Worm (Caenorhabditis elegans) whole organism, young adult: ENCODE results near the gene mec-4.

ENCODE experiments used
- B0261.1 ChIP-seq: sonication (generic microtip); optimal IDR thresholded peaks from 2 replicates; lab custom pipeline; 2016; ENCODE audit warnings: mild to moderate bottlenecking, missing genetic modification characterization, moderate library complexity, missing compliant biosample characterization
- C17E4.6 ChIP-seq: fragments of 200-800 bp; sonication (Bioruptor generic); IDR thresholded peaks from 2 replicates; pipeline ENCODE4 v1.3.6; 2022; ENCODE audit warnings: missing genetic modification reagents, missing genetic modification characterization, missing compliant biosample characterization
- F10E7.11 ChIP-seq: sonication (generic microtip); optimal IDR thresholded peaks from 2 replicates; lab custom pipeline; 2017; ENCODE audit warnings: mild to moderate bottlenecking, missing genetic modification characterization, moderate library complexity, missing compliant biosample characterization
- F23B12.7 ChIP-seq: sonication (generic microtip); optimal IDR thresholded peaks from 2 replicates; lab custom pipeline; 2017; ENCODE audit warnings: missing genetic modification characterization, mild to moderate bottlenecking, missing compliant biosample characterization, antibody characterized with exemption, moderate library complexity; ENCODE audit not compliant: insufficient read depth
- F33H1.4 ChIP-seq: fragments of 200-800 bp; sonication (Bioruptor generic); IDR thresholded peaks from 2 replicates; pipeline ENCODE4 v1.3.6; 2022; ENCODE audit warnings: missing genetic modification reagents, missing genetic modification characterization, missing compliant biosample characterization
- F37B4.10 ChIP-seq: fragments of 200-800 bp; sonication (Bioruptor generic); IDR thresholded peaks from 2 replicates; pipeline ENCODE4 v1.3.6; 2022; ENCODE audit warnings: missing genetic modification characterization, missing compliant biosample characterization
- F52B5.7 ChIP-seq: sonication (generic microtip); optimal IDR thresholded peaks from 2 replicates; lab custom pipeline; 2016; ENCODE audit warnings: mild to moderate bottlenecking, missing genetic modification characterization, missing compliant biosample characterization
- T07F8.4 ChIP-seq: sonication (generic microtip); optimal IDR thresholded peaks from 2 replicates; lab custom pipeline; 2016; ENCODE audit warnings: mild to moderate bottlenecking, missing genetic modification characterization, moderate library complexity, missing compliant biosample characterization
- Y53G8AR.9 ChIP-seq: fragments of 200-800 bp; sonication (Bioruptor generic); conservative IDR thresholded peaks from 2 replicates; pipeline ENCODE4 v1.3.6; 2022; ENCODE audit warnings: missing genetic modification reagents, missing genetic modification characterization, missing compliant biosample characterization
- Y67H2A.10 ChIP-seq: fragments of 200-800 bp; sonication (Bioruptor generic); conservative IDR thresholded peaks from 2 replicates; pipeline ENCODE4 v1.3.6; 2022; ENCODE audit warnings: missing genetic modification reagents, missing genetic modification characterization, missing compliant biosample characterization
- Y95B8A.8 ChIP-seq: fragments of 200-800 bp; sonication (Bioruptor generic); IDR thresholded peaks from 2 replicates; pipeline ENCODE4 v1.3.6; 2022; ENCODE audit warnings: missing genetic modification reagents, missing genetic modification characterization, missing compliant biosample characterization
- aptf-3 ChIP-seq: fragments of 200-800 bp; sonication (Bioruptor generic); IDR thresholded peaks from 2 replicates; pipeline ENCODE4 v1.3.6; 2022; ENCODE audit warnings: missing genetic modification characterization, missing compliant biosample characterization
- athp-1 ChIP-seq: sonication (generic microtip); optimal IDR thresholded peaks from 2 replicates; lab custom pipeline; 2017; ENCODE audit warnings: mild to moderate bottlenecking, missing genetic modification characterization, missing compliant biosample characterization
- attf-3 ChIP-seq: fragments of 200-800 bp; sonication (Bioruptor generic); conservative IDR thresholded peaks from 2 replicates; pipeline ENCODE4 v1.3.6; 2022; ENCODE audit warnings: missing genetic modification reagents, missing genetic modification characterization, missing compliant biosample characterization
- attf-5 ChIP-seq: fragments of 200-800 bp; sonication (Bioruptor generic); optimal IDR thresholded peaks from 2 replicates; lab custom pipeline; 2018; ENCODE audit warnings: mild to moderate bottlenecking, missing genetic modification characterization, missing compliant biosample characterization
- attf-6 ChIP-seq: fragments of 200-800 bp; sonication (Bioruptor generic); IDR thresholded peaks from 2 replicates; pipeline ENCODE4 v1.3.6; 2022; ENCODE audit warnings: missing genetic modification reagents, missing genetic modification characterization, missing compliant biosample characterization
- bed-1 ChIP-seq: fragments of 200-800 bp; sonication (Bioruptor generic); IDR thresholded peaks from 2 replicates; pipeline ENCODE4 v1.3.6; 2022; ENCODE audit warnings: missing genetic modification reagents, missing genetic modification characterization, missing compliant biosample characterization
- cebp-2 ChIP-seq: fragments of 200-800 bp; sonication (Bioruptor generic); IDR thresholded peaks from 2 replicates; pipeline ENCODE4 v1.3.6; 2022; ENCODE audit warnings: missing genetic modification characterization, missing compliant biosample characterization
- ceh-27 ChIP-seq: fragments of 200-800 bp; sonication (Bioruptor generic); optimal IDR thresholded peaks from 2 replicates; lab custom pipeline; 2018; ENCODE audit warnings: mild to moderate bottlenecking, missing genetic modification characterization, moderate library complexity, missing compliant biosample characterization
- ceh-40 ChIP-seq: fragments of 200-800 bp; sonication (Bioruptor generic); IDR thresholded peaks from 2 replicates; pipeline ENCODE4 v1.3.6; 2022; ENCODE audit warnings: missing genetic modification characterization, missing compliant biosample characterization
- chd-7 ChIP-seq: sonication (generic microtip); optimal IDR thresholded peaks from 2 replicates; lab custom pipeline; 2016; ENCODE audit warnings: mild to moderate bottlenecking, missing genetic modification characterization, moderate library complexity, missing compliant biosample characterization
- dpff-1 ChIP-seq: sonication (generic microtip); optimal IDR thresholded peaks from 2 replicates; lab custom pipeline; 2017; ENCODE audit warnings: mild to moderate bottlenecking, missing genetic modification characterization, missing compliant biosample characterization
- egl-18 ChIP-seq: fragments of 200-800 bp; sonication (Bioruptor generic); IDR thresholded peaks from 2 replicates; pipeline ENCODE4 v1.3.6; 2022; ENCODE audit warnings: missing genetic modification reagents, missing genetic modification characterization, missing compliant biosample characterization
- ekl-4 ChIP-seq: fragments of 200-800 bp; sonication (Bioruptor generic); IDR thresholded peaks from 2 replicates; pipeline ENCODE4 v1.3.6; 2022; ENCODE audit warnings: missing genetic modification reagents, missing genetic modification characterization, missing compliant biosample characterization
- hmg-20 ChIP-seq: fragments of 200-800 bp; sonication (Bioruptor generic); IDR thresholded peaks from 2 replicates; pipeline ENCODE4 v1.3.6; 2022; ENCODE audit warnings: missing genetic modification reagents, missing genetic modification characterization, missing compliant biosample characterization
- lag-1 ChIP-seq: fragments of 200-800 bp; sonication (Bioruptor generic); IDR thresholded peaks from 2 replicates; pipeline ENCODE4 v1.3.6; 2022; ENCODE audit warnings: missing genetic modification reagents, missing genetic modification characterization, missing compliant biosample characterization
- let-526 ChIP-seq: fragments of 200-800 bp; sonication (Bioruptor generic); IDR thresholded peaks from 2 replicates; pipeline ENCODE4 v1.3.6; 2022; ENCODE audit warnings: missing genetic modification reagents, missing genetic modification characterization, missing compliant biosample characterization
- let-607 ChIP-seq, 2 experiments: fragments of 200-800 bp in 1 of 2; sonication (Bioruptor generic) in 1 of 2; sonication (generic microtip) in 1 of 2; optimal IDR thresholded peaks; 2 replicates each; lab custom pipeline; 2016 to 2018; ENCODE audit warnings: mild to moderate bottlenecking in 2 of 2, missing compliant biosample characterization in 2 of 2, missing genetic modification characterization in 2 of 2, moderate library complexity in 2 of 2, missing genotype in 1 of 2
- lin-26 ChIP-seq: fragments of 200-800 bp; sonication (Bioruptor generic); IDR thresholded peaks from 2 replicates; pipeline ENCODE4 v1.3.6; 2022; ENCODE audit warnings: missing genetic modification reagents, missing genetic modification characterization, missing compliant biosample characterization
- lin-35 ChIP-seq, 3 experiments: fragments of 150-350 bp in 2 of 3; sonication (generic microtip) in 1 of 3; optimal IDR thresholded peaks; 2 replicates each; lab custom pipeline; 2014 to 2018; ENCODE audit warnings: missing biosample characterization in 3 of 3, missing genetic modification characterization in 3 of 3, missing genetic modification reagents in 3 of 3
- lir-1 ChIP-seq: fragments of 200-800 bp; sonication (Bioruptor generic); conservative IDR thresholded peaks from 2 replicates; pipeline ENCODE4 v1.3.6; 2022; ENCODE audit warnings: missing genetic modification reagents, missing genetic modification characterization, missing compliant biosample characterization
- lsl-1 ChIP-seq: fragments of 200-800 bp; sonication (Bioruptor generic); optimal IDR thresholded peaks from 2 replicates; lab custom pipeline; 2018; ENCODE audit warnings: mild to moderate bottlenecking, missing genetic modification characterization, moderate library complexity, missing compliant biosample characterization
- lsy-27 ChIP-seq: sonication (generic microtip); optimal IDR thresholded peaks from 2 replicates; lab custom pipeline; 2017; ENCODE audit warnings: missing genetic modification characterization, mild to moderate bottlenecking, missing compliant biosample characterization, antibody characterized with exemption, missing genotype, borderline replicate concordance; ENCODE audit not compliant: insufficient read depth
- nhr-179 ChIP-seq: sonication (generic microtip); optimal IDR thresholded peaks from 2 replicates; lab custom pipeline; 2016; ENCODE audit warnings: mild to moderate bottlenecking, missing genetic modification characterization, missing compliant biosample characterization
- nhr-80 ChIP-seq: sonication (generic microtip); optimal IDR thresholded peaks from 2 replicates; lab custom pipeline; 2016; ENCODE audit warnings: missing genetic modification characterization, missing compliant biosample characterization
- repo-1 ChIP-seq: sonication (generic microtip); optimal IDR thresholded peaks from 2 replicates; lab custom pipeline; 2017; ENCODE audit warnings: mild to moderate bottlenecking, missing genetic modification characterization, missing compliant biosample characterization
- sea-2 ChIP-seq: fragments of 200-800 bp; sonication (Bioruptor generic); IDR thresholded peaks from 2 replicates; pipeline ENCODE4 v1.3.6; 2022; ENCODE audit warnings: missing genetic modification characterization, missing compliant biosample characterization
- snpc-3.4 ChIP-seq: sonication (generic microtip); optimal IDR thresholded peaks from 2 replicates; lab custom pipeline; 2017; ENCODE audit warnings: missing genetic modification characterization, mild to moderate bottlenecking, missing compliant biosample characterization, antibody characterized with exemption, moderate library complexity, missing genotype, missing genetic modification reagents
- somi-1 ChIP-seq: fragments of 200-800 bp; sonication (Bioruptor generic); optimal IDR thresholded peaks from 2 replicates; lab custom pipeline; 2018; ENCODE audit warnings: mild to moderate bottlenecking, missing genetic modification characterization, missing compliant biosample characterization
- unc-130 ChIP-seq: sonication (generic microtip); optimal IDR thresholded peaks from 2 replicates; lab custom pipeline; 2016; ENCODE audit warnings: missing genetic modification reagents, missing genetic modification characterization, missing compliant biosample characterization
- unc-62 ChIP-seq: fragments of 150-350 bp; optimal IDR thresholded peaks from 2 replicates; lab custom pipeline; 2014; ENCODE audit warnings: missing biosample characterization, missing genetic modification reagents, missing genetic modification characterization
- ztf-22 ChIP-seq: fragments of 200-800 bp; sonication (Bioruptor generic); optimal IDR thresholded peaks from 2 replicates; lab custom pipeline; 2018; ENCODE audit warnings: mild to moderate bottlenecking, missing genetic modification characterization, moderate library complexity, missing compliant biosample characterization

Gene mec-4

DNA sequence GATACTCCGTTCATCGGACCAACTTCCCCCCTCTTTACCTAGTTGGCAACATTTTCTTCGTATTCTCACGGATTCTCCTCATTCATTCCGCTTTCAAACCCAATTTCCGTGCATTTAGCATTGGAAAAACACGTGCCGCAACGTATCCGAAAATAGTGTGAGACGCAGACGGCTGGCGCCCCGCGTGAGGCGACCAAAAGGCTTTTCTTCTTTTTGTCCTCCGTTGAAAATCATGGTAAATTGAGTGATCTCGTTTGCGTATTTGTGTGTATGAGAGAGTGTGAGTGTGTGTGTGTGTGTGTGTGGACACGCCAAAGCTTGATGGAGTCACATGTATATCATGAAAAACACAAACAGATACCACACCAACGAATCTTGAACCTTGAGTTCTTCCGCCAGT, 10.1 kb downstream of the mec-4 start (continued):
- TF ChIP-seq ceh-27 (GFP tag; lab: Kevin White, UChicago) = peak; percentile 86
- peak; percentile 15; the same call in 1 of the 2 replicates for TF ChIP-seq Y67H2A.10
- TF ChIP-seq ztf-22 (GFP tag; lab: Kevin White, UChicago) = peak; percentile 56
- no peak for TF ChIP-seq lsy-27 (tag; lab: Kevin White, UChicago)
- no peak for TF ChIP-seq unc-130 (GFP tag; lab: Kevin White, UChicago)
- TF ChIP-seq athp-1 (tag; lab: Kevin White, UChicago) = no peak
- no peak for TF ChIP-seq hmg-20 (GFP tag; lab: Robert Waterston, UW)
- no peak for TF ChIP-seq F33H1.4 (GFP tag; lab: Robert Waterston, UW)
- no peak for TF ChIP-seq egl-18 (GFP tag; lab: Robert Waterston, UW)
- no peak for TF ChIP-seq T07F8.4 (tag; lab: Kevin White, UChicago)
- peak; percentile 82 for TF ChIP-seq nhr-80 (tag; lab: Kevin White, UChicago)
- no peak for TF ChIP-seq lsl-1 (GFP tag; lab: Kevin White, UChicago)
- TF ChIP-seq F52B5.7 (tag; lab: Kevin White, UChicago) = peak; percentile 57
- no peak for TF ChIP-seq aptf-3
- TF ChIP-seq ekl-4 (GFP tag; lab: Robert Waterston, UW) = peak; percentile 69
- TF ChIP-seq attf-6 (GFP tag; lab: Robert Waterston, UW) = no peak
- TF ChIP-seq nhr-179 (tag; lab: Kevin White, UChicago) = no peak
- TF ChIP-seq somi-1 (GFP tag; lab: Kevin White, UChicago) = peak; percentile 96
- TF ChIP-seq Y53G8AR.9 (GFP tag; lab: Robert Waterston, UW) = peak; percentile 62; the same call in 1 of the 2 replicates
- TF ChIP-seq attf-3 (GFP tag; lab: Robert Waterston, UW) = peak; percentile 52; the same call in 1 of the 2 replicates
- TF ChIP-seq unc-62 (GFP tag; lab: Kevin White, UChicago) = no peak
- peak; percentile 93 for TF ChIP-seq attf-5 (GFP tag; lab: Kevin White, UChicago)
- no peak for TF ChIP-seq F23B12.7 (tag; lab: Kevin White, UChicago)
- peak; percentile 85 for TF ChIP-seq chd-7 (tag; lab: Kevin White, UChicago)
- no peak for TF ChIP-seq sea-2 (GFP tag; lab: Robert Waterston, UW)
- TF ChIP-seq bed-1 = no peak
- TF ChIP-seq lag-1 (GFP tag; lab: Robert Waterston, UW) = no peak
- TF ChIP-seq cebp-2 (GFP tag; lab: Robert Waterston, UW) = no peak
- no peak for TF ChIP-seq dpff-1 (tag; lab: Kevin White, UChicago)
- peak; percentile 74; the same call in 1 of the 2 replicates for TF ChIP-seq let-526 (GFP tag; lab: Robert Waterston, UW)
- TF ChIP-seq let-607 (tag; optimal IDR thresholded peaks at IDR 0.05; lab: Kevin White, UChicago) = peak in 1 of 2 experiments; percentile 52
- TF ChIP-seq C17E4.6 (GFP tag; lab: Robert Waterston, UW) = no peak
- peak in 1 of 3 experiments; percentile 56 for TF ChIP-seq lin-35 (GFP tag; optimal IDR thresholded peaks at IDR 0.05; lab: Kevin White, UChicago)
- TF ChIP-seq lin-26 (GFP tag; lab: Robert Waterston, UW) = peak; percentile 65; the same call in 1 of the 2 replicates
- no peak for TF ChIP-seq F37B4.10 (GFP tag; lab: Robert Waterston, UW)
- TF ChIP-seq B0261.1 (tag; lab: Kevin White, UChicago) = no peak
- TF ChIP-seq lir-1 (GFP tag; lab: Robert Waterston, UW) = peak; percentile 73
- no peak for TF ChIP-seq snpc-3.4
- TF ChIP-seq F10E7.11 = no peak
- TF ChIP-seq ceh-40 (GFP tag; lab: Robert Waterston, UW) = no peak
- TF ChIP-seq repo-1 (tag; lab: Kevin White, UChicago) = peak; percentile 55
- 0 out of 2 replicates have a peak, but pooled peaks have one; percentile 8 for TF ChIP-seq Y95B8A.8
